Worm (Caenorhabditis elegans) whole organism, L4/young adult: ENCODE measurements around the gene F09C6.12.

Source experiments
- W03F9.2 ChIP-seq: fragments of 150-350 bp; optimal IDR thresholded peaks from 2 replicates; lab custom pipeline; 2014; ENCODE audit warnings: missing biosample characterization, missing genetic modification characterization
- him-1 ChIP-seq: sonication (generic microtip); optimal IDR thresholded peaks from 2 replicates; lab custom pipeline; 2016; ENCODE audit warnings: missing genotype, missing genetic modification reagents, missing genetic modification characterization, missing compliant biosample characterization

DNA sequence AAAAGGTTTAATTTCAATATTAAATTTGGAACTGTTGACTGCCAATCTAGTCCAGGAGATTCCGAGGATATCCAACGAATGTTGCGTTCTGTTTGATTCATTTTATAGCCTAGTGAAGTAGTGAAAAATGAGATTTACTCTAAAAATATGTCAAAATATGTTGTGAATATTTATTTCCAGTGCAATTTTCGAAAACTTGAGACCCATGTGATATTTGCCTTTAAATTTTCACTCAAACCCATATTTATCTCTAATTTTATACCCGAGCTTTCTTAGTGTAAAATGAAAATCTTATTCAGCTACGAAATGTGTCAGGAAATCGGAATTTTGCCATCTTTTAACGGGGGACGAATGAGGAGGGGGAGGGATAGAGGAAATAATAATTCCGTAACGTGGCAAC lies 27.2 kb downstream of the F09C6.12 start, which contains the start of gene F09C6.16:
- TF ChIP-seq him-1 (tag; lab: Kevin White, UChicago): no peak
- TF ChIP-seq W03F9.2 (tag; lab: Kevin White, UChicago): no peak
